Worm (Caenorhabditis elegans): ENCODE data around the gene bre-3.
"Not testable (repeated sequence)": the region's sequence is repeated elsewhere in the genome, so short reads cannot be mapped to it uniquely, and the experiment has no call there.

Gene bre-3

DNA sequence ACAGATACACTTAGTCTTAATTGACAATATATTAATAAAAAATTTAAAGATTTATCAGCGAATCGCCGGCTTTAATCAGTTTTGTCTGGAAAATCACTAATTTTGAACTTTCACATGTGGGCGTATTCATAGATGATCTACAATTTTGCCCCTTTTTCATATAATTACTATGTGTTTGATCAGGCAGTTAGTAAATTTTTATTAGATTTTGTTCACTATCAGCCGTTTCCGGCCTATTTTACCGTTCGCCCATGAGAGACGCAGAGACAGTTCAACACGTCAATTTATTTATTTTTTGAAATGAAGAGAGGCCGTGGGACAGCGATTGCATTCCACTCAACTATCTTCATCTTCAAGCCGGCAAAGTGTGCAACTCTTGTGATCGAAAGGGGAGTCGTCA lies 65.0 kb downstream of the bre-3 start, which contains the start of gene T26G10.4:
Gene T26G10.4, plus strand, starts transcription at position 301 of the 400 bp plus-strand sequence.
- TF ChIP-seq daf-12, fkh-2, ceh-16 (tag; optimal IDR thresholded peaks at IDR 0.05): not testable (repeated sequence)

All from whole organism, L3 larva.